Fruit fly (Drosophila melanogaster) whole organism, prepupa: Measurements from ENCODE around the gene CG13692.

ENCODE experiments used
- Blimp-1 ChIP-seq: fragments of 200-800 bp; sonication (Bioruptor generic); optimal IDR thresholded peaks from 3 replicates; lab custom pipeline; 2017; ENCODE audit warnings: missing biosample characterization, missing genetic modification characterization, mild to moderate bottlenecking, moderate library complexity, missing genetic modification reagents
- CG10631 ChIP-seq: fragments of 200-800 bp; sonication (Bioruptor generic); optimal IDR thresholded peaks from 2 replicates; lab custom pipeline; 2016; ENCODE audit warnings: missing biosample characterization, missing genetic modification characterization
- CG11294 ChIP-seq: fragments of 200-800 bp; sonication (Bioruptor generic); IDR thresholded peaks from 2 replicates; pipeline ENCODE4 v1.3.6; 2022; ENCODE audit warnings: missing biosample characterization, missing genetic modification characterization
- CG11762 ChIP-seq: fragments of 200-800 bp; sonication (Bioruptor generic); optimal IDR thresholded peaks from 3 replicates; lab custom pipeline; 2016; ENCODE audit warnings: missing biosample characterization, missing genetic modification characterization; ENCODE audit not compliant: insufficient read depth
- CG11902 ChIP-seq: fragments of 200-800 bp; sonication (Bioruptor generic); optimal IDR thresholded peaks from 3 replicates; lab custom pipeline; 2016; ENCODE audit warnings: missing biosample characterization, missing genetic modification characterization
- CG15336 ChIP-seq: fragments of 200-800 bp; sonication (Bioruptor generic); IDR thresholded peaks from 2 replicates; pipeline ENCODE4 v1.3.6; 2022; ENCODE audit warnings: missing biosample characterization, missing genetic modification characterization
- CG16779 ChIP-seq: fragments of 200-800 bp; sonication (Bioruptor generic); optimal IDR thresholded peaks from 3 replicates; lab custom pipeline; 2017; ENCODE audit warnings: missing biosample characterization, mild to moderate bottlenecking, missing genetic modification characterization
- CG3032 ChIP-seq: fragments of 200-800 bp; optimal IDR thresholded peaks from 2 replicates; lab custom pipeline; 2019; ENCODE audit warnings: missing biosample characterization, mild to moderate bottlenecking, missing genetic modification characterization, moderate library complexity
- CG31627 ChIP-seq: fragments of 200-800 bp; sonication (Bioruptor generic); optimal IDR thresholded peaks from 3 replicates; lab custom pipeline; 2016; ENCODE audit warnings: missing biosample characterization, missing genetic modification characterization
- CG34406 ChIP-seq: fragments of 200-800 bp; sonication (Bioruptor generic); optimal IDR thresholded peaks from 3 replicates; lab custom pipeline; 2016; ENCODE audit warnings: missing biosample characterization, missing genetic modification characterization
- CG3919 ChIP-seq: fragments of 200-800 bp; sonication (Bioruptor generic); optimal IDR thresholded peaks from 3 replicates; lab custom pipeline; 2016; ENCODE audit warnings: missing biosample characterization, missing genetic modification characterization
- CG4318 ChIP-seq: fragments of 200-800 bp; sonication (Bioruptor generic); optimal IDR thresholded peaks from 3 replicates; lab custom pipeline; 2017; ENCODE audit warnings: missing biosample characterization, mild to moderate bottlenecking, missing genetic modification characterization
- CG6163 ChIP-seq: fragments of 200-800 bp; sonication (Bioruptor generic); IDR thresholded peaks from 3 replicates; pipeline ENCODE4 v1.3.6; 2022; ENCODE audit warnings: missing biosample characterization, missing genetic modification characterization
- CG6276 ChIP-seq: fragments of 200-800 bp; sonication (Bioruptor generic); optimal IDR thresholded peaks from 2 replicates; lab custom pipeline; 2017; ENCODE audit warnings: missing biosample characterization, mild to moderate bottlenecking, missing genetic modification characterization
- CG6854 ChIP-seq: fragments of 200-800 bp; sonication (Bioruptor generic); optimal IDR thresholded peaks from 2 replicates; lab custom pipeline; 2017; ENCODE audit warnings: missing biosample characterization, mild to moderate bottlenecking, missing genetic modification characterization
- CG8119 ChIP-seq: fragments of 200-800 bp; sonication (Bioruptor generic); IDR thresholded peaks from 3 replicates; pipeline ENCODE4 v1.3.6; 2022; ENCODE audit warnings: missing biosample characterization, missing genetic modification characterization
- CG8319 ChIP-seq: fragments of 200-800 bp; sonication (Bioruptor generic); optimal IDR thresholded peaks from 3 replicates; lab custom pipeline; 2016; ENCODE audit warnings: missing biosample characterization, missing genetic modification characterization
- CG8632 ChIP-seq: fragments of 200-800 bp; sonication (Bioruptor generic); optimal IDR thresholded peaks from 3 replicates; lab custom pipeline; 2016; ENCODE audit warnings: missing biosample characterization, missing genetic modification characterization
- CG9139 ChIP-seq: fragments of 200-800 bp; sonication (Bioruptor generic); optimal IDR thresholded peaks from 3 replicates; lab custom pipeline; 2017; ENCODE audit warnings: missing biosample characterization, mild to moderate bottlenecking, missing genetic modification characterization
- Eip78C ChIP-seq: fragments of 200-800 bp; sonication (Bioruptor generic); peaks from one replicate; lab custom pipeline; 2016; ENCODE audit warnings: missing biosample characterization, missing genetic modification characterization
- Ets96B ChIP-seq: fragments of 200-800 bp; optimal IDR thresholded peaks from 2 replicates; lab custom pipeline; 2019; ENCODE audit warnings: missing biosample characterization, mild to moderate bottlenecking, missing genetic modification characterization, moderate library complexity
- Gug ChIP-seq: fragments of 200-800 bp; sonication (Bioruptor generic); IDR thresholded peaks from 2 replicates; pipeline ENCODE4 v1.3.6; 2022; ENCODE audit warnings: missing biosample characterization, missing genetic modification characterization
- Hr39 ChIP-seq: fragments of 200-800 bp; sonication (Bioruptor generic); optimal IDR thresholded peaks from 2 replicates; lab custom pipeline; 2016; ENCODE audit warnings: missing biosample characterization, missing genetic modification characterization
- Met ChIP-seq: fragments of 200-800 bp; sonication (Bioruptor generic); optimal IDR thresholded peaks from 3 replicates; lab custom pipeline; 2016; ENCODE audit warnings: missing biosample characterization, missing genetic modification characterization
- OdsH ChIP-seq: fragments of 200-800 bp; sonication (Bioruptor generic); optimal IDR thresholded peaks from 3 replicates; lab custom pipeline; 2016; ENCODE audit warnings: missing biosample characterization, missing genetic modification characterization
- Smox ChIP-seq: fragments of 200-800 bp; sonication (Bioruptor generic); optimal IDR thresholded peaks from 3 replicates; lab custom pipeline; 2016; ENCODE audit warnings: missing biosample characterization, missing genetic modification characterization
- Sox102F ChIP-seq: fragments of 200-800 bp; sonication (Bioruptor generic); optimal IDR thresholded peaks from 2 replicates; lab custom pipeline; 2016; ENCODE audit warnings: missing biosample characterization, mild to moderate bottlenecking, missing genetic modification characterization
- Sox14 ChIP-seq: fragments of 200-800 bp; sonication (Bioruptor generic); optimal IDR thresholded peaks from 3 replicates; lab custom pipeline; 2016; ENCODE audit warnings: missing biosample characterization, missing genetic modification characterization
- Sox15 ChIP-seq: fragments of 200-800 bp; sonication (Bioruptor generic); optimal IDR thresholded peaks from 3 replicates; lab custom pipeline; 2016; ENCODE audit warnings: missing biosample characterization, missing genetic modification characterization
- achi ChIP-seq: fragments of 200-800 bp; sonication (Bioruptor generic); optimal IDR thresholded peaks from 3 replicates; lab custom pipeline; 2016; ENCODE audit warnings: missing biosample characterization, missing genetic modification characterization
- acj6 ChIP-seq: fragments of 200-800 bp; sonication (Bioruptor generic); optimal IDR thresholded peaks from 3 replicates; lab custom pipeline; 2016; ENCODE audit warnings: missing biosample characterization, missing genetic modification characterization
- cyc ChIP-seq: fragments of 200-800 bp; sonication (Bioruptor generic); optimal IDR thresholded peaks from 3 replicates; lab custom pipeline; 2016; ENCODE audit warnings: missing biosample characterization, missing genetic modification characterization
- dsx ChIP-seq: fragments of 200-800 bp; optimal IDR thresholded peaks from 3 replicates; lab custom pipeline; 2019; ENCODE audit warnings: missing biosample characterization, mild to moderate bottlenecking, missing genetic modification characterization, moderate library complexity; ENCODE audit not compliant: poor library complexity, severe bottlenecking
- esn ChIP-seq: fragments of 200-800 bp; sonication (Bioruptor generic); optimal IDR thresholded peaks from 2 replicates; lab custom pipeline; 2016; ENCODE audit warnings: missing biosample characterization, mild to moderate bottlenecking, missing genetic modification characterization, moderate library complexity
- fd85E ChIP-seq: fragments of 200-800 bp; sonication (Bioruptor generic); optimal IDR thresholded peaks from 3 replicates; lab custom pipeline; 2016; ENCODE audit warnings: missing biosample characterization, missing genetic modification characterization
- fkh ChIP-seq: fragments of 200-800 bp; sonication (Bioruptor generic); optimal IDR thresholded peaks from 3 replicates; lab custom pipeline; 2017; ENCODE audit warnings: missing biosample characterization, mild to moderate bottlenecking, missing genetic modification characterization, moderate library complexity
- lz ChIP-seq: fragments of 200-800 bp; sonication (Bioruptor generic); optimal IDR thresholded peaks from 3 replicates; lab custom pipeline; 2016; ENCODE audit warnings: missing biosample characterization, missing genetic modification characterization
- net ChIP-seq: fragments of 200-800 bp; sonication (Bioruptor generic); optimal IDR thresholded peaks from 3 replicates; lab custom pipeline; 2016; ENCODE audit warnings: missing biosample characterization, missing genetic modification characterization
- salr ChIP-seq, 2 experiments: fragments of 200-800 bp; sonication (Bioruptor generic); optimal IDR thresholded peaks; 3 replicates each; lab custom pipeline; 2016 to 2018; ENCODE audit warnings: missing biosample characterization in 2 of 2, missing genetic modification characterization in 2 of 2, mild to moderate bottlenecking in 1 of 2
- ss ChIP-seq, 2 experiments: fragments of 200-800 bp; sonication (Bioruptor generic); optimal IDR thresholded peaks; 2 replicates in 1 of 2; 3 replicates in 1 of 2; lab custom pipeline; 2017 to 2018; ENCODE audit warnings: mild to moderate bottlenecking in 2 of 2, missing biosample characterization in 2 of 2, missing genetic modification characterization in 2 of 2, moderate library complexity in 1 of 2
- topi ChIP-seq: fragments of 200-800 bp; sonication (Bioruptor generic); optimal IDR thresholded peaks from 3 replicates; lab custom pipeline; 2016; ENCODE audit warnings: missing biosample characterization, missing genetic modification characterization

The CG13692 gene

DNA sequence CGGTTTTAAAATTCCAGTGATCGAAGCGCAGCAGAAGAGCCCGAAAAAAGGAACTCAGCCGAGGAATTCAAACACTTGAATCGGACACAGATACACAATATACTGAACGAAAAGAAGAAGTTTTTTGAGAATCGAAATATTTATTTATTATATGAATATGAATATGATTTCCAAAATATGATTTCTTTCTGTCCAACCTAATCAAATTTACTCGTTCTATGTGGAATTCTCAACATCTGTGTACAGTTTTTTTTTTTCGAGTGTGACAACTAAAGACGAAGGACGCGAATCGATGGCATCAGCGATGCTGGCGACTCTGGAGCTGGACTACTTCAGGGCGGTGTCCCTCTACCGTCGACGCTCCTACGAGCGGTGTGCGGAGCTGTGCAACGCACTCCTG is 1.6 kb downstream of the CG13692 start (continued):
- TF ChIP-seq CG15336 (peak; percentile 12; the same call in 1 of the 2 replicates), CG11762 (no peak), Hr39 (GFP tag; lab: Kevin White, UChicago) (peak; percentile 77), CG3032 (tag; lab: Kevin White, UChicago) (peak; percentile 24), Smox (GFP tag; lab: Kevin White, UChicago) (peak; percentile 83), salr (GFP tag; optimal IDR thresholded peaks at IDR 0.05; lab: Kevin White, UChicago) (peak in 1 of 2 experiments; percentile 19), Blimp-1 (GFP tag; lab: Kevin White, UChicago) (peak; percentile 7), Ets96B (peak; percentile 28), Met (GFP tag; lab: Kevin White, UChicago) (peak; percentile 86), fd85E (GFP tag; lab: Kevin White, UChicago) (no peak), cyc (GFP tag; lab: Kevin White, UChicago) (peak; percentile 78), CG9139 (GFP tag; lab: Kevin White, UChicago) (no peak), acj6 (GFP tag; lab: Kevin White, UChicago) (peak; percentile 45), CG6163 (GFP tag; lab: Robert Waterston, UW) (peak; percentile 66; the same call in 2 of the 3 replicates), Sox102F (GFP tag; lab: Kevin White, UChicago) (peak; percentile 86), CG16779 (tag; lab: Kevin White, UChicago) (peak; percentile 36), Gug (no peak), dsx (GFP tag; lab: Kevin White, UChicago) (no peak), Eip78C (peak; percentile 91), CG11902 (GFP tag; lab: Kevin White, UChicago) (peak; percentile 13), CG4318 (GFP tag; lab: Kevin White, UChicago) (no peak), lz (GFP tag; lab: Kevin White, UChicago) (peak; percentile 79), ss (GFP tag; optimal IDR thresholded peaks at IDR 0.05; lab: Kevin White, UChicago) (peak in 1 of 2 experiments; percentile 11), CG8319 (GFP tag; lab: Kevin White, UChicago) (peak; percentile 14), Sox14 (GFP tag; lab: Kevin White, UChicago) (peak; percentile 69), CG31627 (peak; percentile 78)

DNA sequence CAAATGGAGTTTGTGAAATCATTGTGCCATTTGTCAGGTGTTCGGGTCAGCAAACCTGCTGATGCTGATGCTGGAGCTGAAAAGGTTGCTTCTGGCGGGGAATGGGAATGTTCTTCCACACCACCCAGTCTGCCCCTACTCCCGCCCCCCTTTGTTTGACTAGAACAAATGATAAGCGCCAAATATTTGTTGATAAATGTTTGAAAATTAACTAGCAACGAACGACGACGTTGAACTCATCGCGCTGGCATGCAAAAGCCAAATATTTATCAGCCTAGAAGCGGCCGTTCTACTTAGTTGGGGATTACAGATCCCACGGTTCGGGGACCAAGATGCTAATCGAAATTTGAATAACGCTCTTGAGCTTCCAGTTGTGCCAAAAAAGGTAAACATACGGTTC is 3.9 kb downstream of the CG13692 start:
- TF ChIP-seq net (GFP tag; lab: Kevin White, UChicago) (no peak), fkh (GFP tag; lab: Kevin White, UChicago) (peak; percentile 87)

DNA sequence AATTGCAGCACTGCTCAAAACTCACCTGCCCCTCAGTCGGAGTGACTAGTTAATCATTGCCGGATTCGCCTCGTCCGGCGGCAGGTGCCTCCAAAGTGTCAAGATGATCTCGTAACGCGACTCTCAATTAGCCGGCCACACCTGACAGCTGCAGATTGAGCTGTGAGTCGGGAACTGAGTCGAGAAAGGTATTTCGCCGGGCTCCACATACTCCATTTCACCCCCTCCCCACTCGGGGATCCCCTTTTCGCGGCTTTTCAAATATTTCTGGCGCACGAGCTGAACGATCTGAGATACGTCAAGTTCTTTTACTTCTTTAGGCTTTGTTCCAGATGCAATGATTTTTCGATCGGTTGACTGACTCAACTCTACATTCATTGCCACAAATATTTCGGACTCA is 4.9 kb downstream of the CG13692 start:
- TF ChIP-seq CG11294 (GFP tag; lab: Robert Waterston, UW), result no peak
- no peak for TF ChIP-seq Eip78C
- TF ChIP-seq esn (GFP tag; lab: Kevin White, UChicago), result no peak
- TF ChIP-seq Sox15 (GFP tag; lab: Kevin White, UChicago), result no peak
- TF ChIP-seq Blimp-1 (GFP tag; lab: Kevin White, UChicago), result no peak
- TF ChIP-seq CG3032 (tag; lab: Kevin White, UChicago), result no peak
- TF ChIP-seq fkh (GFP tag; lab: Kevin White, UChicago), result no peak

DNA sequence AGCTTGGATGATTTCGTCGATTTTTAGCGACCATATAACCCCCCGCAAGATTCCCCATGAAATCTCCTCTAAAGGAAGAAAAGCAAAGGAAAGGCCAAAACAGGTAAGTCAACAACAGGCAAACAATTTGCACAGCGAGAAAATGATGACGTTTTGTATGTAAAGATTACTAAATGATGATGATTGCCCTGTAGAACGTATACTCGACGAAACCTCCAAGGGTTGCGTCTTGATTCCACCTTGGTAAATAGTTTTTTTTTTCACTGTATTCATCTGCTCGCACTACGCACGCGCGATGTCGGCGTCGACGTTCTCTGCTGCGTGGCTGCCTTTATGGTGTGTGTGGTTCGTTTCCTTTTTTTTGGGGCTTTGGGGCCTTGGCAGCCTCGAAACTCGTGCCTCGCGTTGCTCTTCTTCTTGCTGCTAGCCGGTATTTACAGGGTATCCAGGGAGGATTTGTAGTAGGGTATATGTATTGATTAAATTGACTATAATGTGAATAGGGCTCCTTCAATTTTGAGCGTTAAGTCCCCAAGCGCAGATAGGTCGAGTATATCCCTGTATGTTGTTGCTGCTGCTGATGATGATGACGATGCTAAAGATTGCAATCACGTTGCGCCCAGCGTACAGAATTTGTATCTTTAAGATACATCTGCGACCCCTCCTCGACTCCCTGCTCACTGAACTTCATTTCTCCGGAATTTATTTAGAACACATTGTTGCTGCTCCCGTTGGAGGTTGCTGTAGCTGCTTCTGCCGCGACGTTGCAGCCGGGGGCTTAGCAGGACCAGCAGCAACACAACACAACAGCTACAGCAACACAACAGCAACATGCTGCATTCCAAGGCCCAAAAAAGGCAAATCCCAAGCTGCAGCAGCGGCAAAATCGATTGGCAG is 6.0 kb downstream of the CG13692 start:
- TF ChIP-seq CG16779 (tag; lab: Kevin White, UChicago), result peak; percentile 82
- TF ChIP-seq Met (GFP tag; lab: Kevin White, UChicago), result peak; percentile 95
- TF ChIP-seq CG15336, result peak; percentile 97
- TF ChIP-seq net (GFP tag; lab: Kevin White, UChicago), result peak; percentile 94
- peak; percentile 93 for TF ChIP-seq CG10631 (GFP tag; lab: Kevin White, UChicago)
- TF ChIP-seq CG3919, result peak; percentile 96
- peak; percentile 97 for TF ChIP-seq CG8119
- TF ChIP-seq CG6854 (GFP tag; lab: Kevin White, UChicago), result peak; percentile 91
- peak; percentile 91 for TF ChIP-seq cyc (GFP tag; lab: Kevin White, UChicago)
- TF ChIP-seq Sox15 (GFP tag; lab: Kevin White, UChicago), result peak; percentile 77
- TF ChIP-seq Smox (GFP tag; lab: Kevin White, UChicago), result peak; percentile 95
- peak; percentile 93 to 97 for TF ChIP-seq ss (GFP tag; optimal IDR thresholded peaks at IDR 0.05; lab: Kevin White, UChicago)
- peak; percentile 88 for TF ChIP-seq CG34406
- TF ChIP-seq fkh (GFP tag; lab: Kevin White, UChicago), result no peak
- TF ChIP-seq CG9139 (GFP tag; lab: Kevin White, UChicago), result peak; percentile 87
- TF ChIP-seq topi (GFP tag; lab: Kevin White, UChicago), result peak; percentile 93
- TF ChIP-seq CG8632 (GFP tag; lab: Kevin White, UChicago), result peak; percentile 91
- peak; percentile 93 for TF ChIP-seq achi (GFP tag; lab: Kevin White, UChicago)
- TF ChIP-seq dsx (GFP tag; lab: Kevin White, UChicago), result peak; percentile 96
- TF ChIP-seq acj6 (GFP tag; lab: Kevin White, UChicago), result peak; percentile 93
- peak; percentile 91 for TF ChIP-seq CG11762
- TF ChIP-seq Blimp-1 (GFP tag; lab: Kevin White, UChicago), result peak; percentile 80
- TF ChIP-seq CG6276 (GFP tag; lab: Kevin White, UChicago), result peak; percentile 91
- TF ChIP-seq OdsH (GFP tag; lab: Kevin White, UChicago), result peak; percentile 96
